Worm (Caenorhabditis elegans) whole organism, L2 larva: ENCODE data around the gene cyn-6.

Experiments
- C34F6.9 ChIP-seq: fragments of 150-350 bp; optimal IDR thresholded peaks from 2 replicates; lab custom pipeline; 2014; ENCODE audit warnings: missing biosample characterization, missing genetic modification characterization
- F13H6.1 ChIP-seq: sonication (generic microtip); optimal IDR thresholded peaks from 2 replicates; lab custom pipeline; 2016; ENCODE audit warnings: missing genetic modification characterization, missing compliant biosample characterization
- R02D3.7 ChIP-seq: fragments of 150-350 bp; optimal IDR thresholded peaks from 2 replicates; lab custom pipeline; 2014; ENCODE audit warnings: missing biosample characterization, missing genetic modification characterization
- ZK546.5 ChIP-seq: sonication (generic microtip); optimal IDR thresholded peaks from 2 replicates; lab custom pipeline; 2017; ENCODE audit warnings: missing biosample characterization, missing genetic modification characterization
- alr-1 ChIP-seq: fragments of 150-350 bp; optimal IDR thresholded peaks from 2 replicates; lab custom pipeline; 2014; ENCODE audit warnings: missing biosample characterization, missing genetic modification characterization
- aly-2 ChIP-seq: fragments of 150-350 bp; optimal IDR thresholded peaks from 2 replicates; lab custom pipeline; 2014; ENCODE audit warnings: missing biosample characterization, missing genetic modification characterization
- blmp-1 ChIP-seq: sonication (generic microtip); optimal IDR thresholded peaks from 2 replicates; lab custom pipeline; 2017; ENCODE audit warnings: missing genetic modification characterization, mild to moderate bottlenecking, missing compliant biosample characterization, antibody characterized with exemption, moderate library complexity; ENCODE audit not compliant: insufficient read depth
- ceh-16 ChIP-seq: fragments of 150-350 bp; optimal IDR thresholded peaks from 2 replicates; lab custom pipeline; 2014; ENCODE audit warnings: missing biosample characterization, missing genetic modification characterization
- ceh-82 ChIP-seq: fragments of 150-350 bp; optimal IDR thresholded peaks from 2 replicates; lab custom pipeline; 2014; ENCODE audit warnings: missing biosample characterization, missing genetic modification characterization
- crh-2 ChIP-seq: sonication (generic microtip); optimal IDR thresholded peaks from 2 replicates; lab custom pipeline; 2017; ENCODE audit warnings: missing biosample characterization, missing genetic modification characterization
- dmd-4 ChIP-seq: sonication (generic microtip); optimal IDR thresholded peaks from 2 replicates; lab custom pipeline; 2017; ENCODE audit warnings: missing biosample characterization, missing genetic modification characterization
- egl-27 ChIP-seq: sonication (generic microtip); optimal IDR thresholded peaks from 3 replicates; lab custom pipeline; 2017; ENCODE audit warnings: missing biosample characterization, missing genetic modification reagents, missing genetic modification characterization
- elt-1 ChIP-seq: fragments of 150-350 bp; optimal IDR thresholded peaks from 2 replicates; lab custom pipeline; 2014; ENCODE audit warnings: missing biosample characterization, missing genetic modification characterization
- elt-3 ChIP-seq: sonication (generic microtip); optimal IDR thresholded peaks from 2 replicates; lab custom pipeline; 2017; ENCODE audit warnings: missing biosample characterization, missing genetic modification characterization
- fos-1 ChIP-seq: fragments of 150-350 bp; optimal IDR thresholded peaks from 2 replicates; lab custom pipeline; 2014; ENCODE audit warnings: missing biosample characterization, missing genetic modification characterization
- lin-11 ChIP-seq: fragments of 150-350 bp; sonication (generic microtip); optimal IDR thresholded peaks from 2 replicates; lab custom pipeline; 2014; ENCODE audit warnings: missing biosample characterization, missing genetic modification characterization, inconsistent platforms, mixed read lengths
- lin-39 ChIP-seq: fragments of 150-350 bp; optimal IDR thresholded peaks from 2 replicates; lab custom pipeline; 2014; ENCODE audit warnings: missing biosample characterization, missing genetic modification reagents, missing genetic modification characterization
- lsy-2 ChIP-seq, 2 experiments: fragments of 150-350 bp in 1 of 2; sonication (generic microtip) in 1 of 2; optimal IDR thresholded peaks; 2 replicates each; lab custom pipeline; 2014 to 2017; ENCODE audit warnings: missing biosample characterization in 2 of 2, missing genetic modification characterization in 2 of 2
- mab-5 ChIP-seq: fragments of 150-350 bp; optimal IDR thresholded peaks from 2 replicates; lab custom pipeline; 2014; ENCODE audit warnings: missing biosample characterization, missing genetic modification characterization
- mbf-1 ChIP-seq: sonication (generic microtip); optimal IDR thresholded peaks from 2 replicates; lab custom pipeline; 2017; ENCODE audit warnings: missing biosample characterization, missing genetic modification characterization
- nhr-10 ChIP-seq: sonication (generic microtip); optimal IDR thresholded peaks from 2 replicates; lab custom pipeline; 2017; ENCODE audit warnings: missing biosample characterization, missing genetic modification characterization
- nhr-12 ChIP-seq: fragments of 150-350 bp; optimal IDR thresholded peaks from 2 replicates; lab custom pipeline; 2014; ENCODE audit warnings: missing biosample characterization, missing genetic modification characterization
- nhr-129 ChIP-seq: fragments of 150-350 bp; optimal IDR thresholded peaks from 2 replicates; lab custom pipeline; 2014; ENCODE audit warnings: missing biosample characterization, missing genetic modification characterization
- nhr-21 ChIP-seq: fragments of 150-350 bp; optimal IDR thresholded peaks from 2 replicates; lab custom pipeline; 2014; ENCODE audit warnings: missing biosample characterization, missing genetic modification characterization
- nhr-23 ChIP-seq: fragments of 150-350 bp; optimal IDR thresholded peaks from 2 replicates; lab custom pipeline; 2014; ENCODE audit warnings: missing biosample characterization, missing genetic modification reagents, missing genetic modification characterization
- nhr-237 ChIP-seq: fragments of 150-350 bp; optimal IDR thresholded peaks from 2 replicates; lab custom pipeline; 2014; ENCODE audit warnings: missing biosample characterization, missing genetic modification characterization
- nhr-25 ChIP-seq: fragments of 150-350 bp; sonication (generic microtip); optimal IDR thresholded peaks from 3 replicates; lab custom pipeline; 2014; ENCODE audit warnings: missing biosample characterization, missing genetic modification characterization
- nhr-6 ChIP-seq: fragments of 150-350 bp; optimal IDR thresholded peaks from 2 replicates; lab custom pipeline; 2014; ENCODE audit warnings: missing biosample characterization, missing genetic modification characterization
- peb-1 ChIP-seq: fragments of 150-350 bp; optimal IDR thresholded peaks from 2 replicates; lab custom pipeline; 2014; ENCODE audit warnings: missing biosample characterization, missing genetic modification characterization
- sem-4 ChIP-seq: fragments of 150-350 bp; optimal IDR thresholded peaks from 2 replicates; lab custom pipeline; 2014; ENCODE audit warnings: missing biosample characterization, missing genetic modification reagents, missing genetic modification characterization
- skn-1 ChIP-seq: sonication (generic microtip); optimal IDR thresholded peaks from 2 replicates; lab custom pipeline; 2017; ENCODE audit warnings: missing biosample characterization, missing genetic modification characterization
- sma-3 ChIP-seq: sonication (generic microtip); optimal IDR thresholded peaks from 2 replicates; lab custom pipeline; 2016; ENCODE audit warnings: missing genetic modification reagents, missing genetic modification characterization, missing compliant biosample characterization
- sma-9 ChIP-seq, 2 experiments: fragments of 150-350 bp in 1 of 2; sonication (generic microtip) in 1 of 2; optimal IDR thresholded peaks; 2 replicates each; lab custom pipeline; 2014 to 2016; ENCODE audit warnings: missing genetic modification characterization in 2 of 2, mild to moderate bottlenecking in 1 of 2, missing biosample characterization in 1 of 2, missing compliant biosample characterization in 1 of 2, missing genetic modification reagents in 1 of 2, moderate library complexity in 1 of 2
- unc-39 ChIP-seq: fragments of 150-350 bp; optimal IDR thresholded peaks from 2 replicates; lab custom pipeline; 2014; ENCODE audit warnings: missing biosample characterization, missing genetic modification characterization
- unc-62 ChIP-seq: fragments of 150-350 bp; optimal IDR thresholded peaks from 2 replicates; lab custom pipeline; 2014; ENCODE audit warnings: missing biosample characterization, missing genetic modification reagents, missing genetic modification characterization
- ztf-11 ChIP-seq: sonication (generic microtip); optimal IDR thresholded peaks from 2 replicates; lab custom pipeline; 2017; ENCODE audit warnings: missing biosample characterization, missing genetic modification characterization
- ztf-4 ChIP-seq: fragments of 150-350 bp; optimal IDR thresholded peaks from 2 replicates; lab custom pipeline; 2014; ENCODE audit warnings: missing biosample characterization, missing genetic modification characterization

Gene cyn-6

DNA sequence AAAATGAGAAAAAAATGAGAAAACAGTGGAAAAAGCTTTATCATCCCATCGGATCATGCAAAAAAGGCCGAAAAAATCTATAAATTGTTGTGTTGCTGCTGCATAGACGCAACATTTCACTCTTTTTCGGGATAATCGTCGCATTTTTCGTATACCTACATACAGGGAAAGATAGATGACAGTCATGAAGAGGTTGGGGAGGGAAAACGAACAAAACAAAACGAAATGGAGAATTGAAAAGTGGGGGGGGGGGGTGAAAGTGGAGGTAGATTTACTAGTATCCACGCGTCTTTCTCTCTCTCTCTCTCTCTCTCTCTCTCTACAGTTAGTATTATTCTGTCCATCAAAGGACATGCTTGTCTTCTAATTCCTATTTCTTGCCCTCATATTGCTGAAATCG, 28.8 kb upstream of the cyn-6 start:
- no peak for TF ChIP-seq F13H6.1
- peak; percentile 7 for TF ChIP-seq blmp-1
- TF ChIP-seq nhr-12 (tag; lab: Kevin White, UChicago), result no peak
- no peak for TF ChIP-seq elt-3 (tag; lab: Kevin White, UChicago)
- no peak for TF ChIP-seq nhr-10 (tag; lab: Kevin White, UChicago)

DNA sequence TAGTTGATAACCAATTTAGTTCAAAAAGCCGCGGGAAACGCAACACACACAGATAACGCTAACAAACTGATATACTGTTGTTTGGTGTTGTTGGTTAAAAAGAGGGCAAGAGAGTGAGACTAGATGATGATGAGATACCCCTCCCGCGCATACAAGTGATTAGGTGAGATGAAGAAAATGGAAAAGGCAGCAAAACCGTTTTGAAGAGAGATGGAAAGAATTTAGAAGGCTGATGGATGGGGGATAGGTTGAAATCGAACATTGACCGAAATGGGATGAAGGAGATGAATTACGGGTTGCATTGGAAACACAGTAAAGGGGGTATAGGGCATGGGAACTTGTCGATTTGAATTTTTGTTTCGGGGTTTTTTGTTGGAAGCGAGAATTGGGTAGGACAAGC, 24.4 kb upstream of the cyn-6 start:
- TF ChIP-seq fos-1 (tag; lab: Kevin White, UChicago), result peak; percentile 0
- no peak for TF ChIP-seq unc-39
- no peak for TF ChIP-seq ztf-4 (tag; lab: Kevin White, UChicago)
- no peak for TF ChIP-seq nhr-23 (tag; lab: Kevin White, UChicago)
- no peak for TF ChIP-seq unc-62 (GFP tag; lab: Kevin White, UChicago)
- no peak for TF ChIP-seq ZK546.5 (tag; lab: Kevin White, UChicago)

DNA sequence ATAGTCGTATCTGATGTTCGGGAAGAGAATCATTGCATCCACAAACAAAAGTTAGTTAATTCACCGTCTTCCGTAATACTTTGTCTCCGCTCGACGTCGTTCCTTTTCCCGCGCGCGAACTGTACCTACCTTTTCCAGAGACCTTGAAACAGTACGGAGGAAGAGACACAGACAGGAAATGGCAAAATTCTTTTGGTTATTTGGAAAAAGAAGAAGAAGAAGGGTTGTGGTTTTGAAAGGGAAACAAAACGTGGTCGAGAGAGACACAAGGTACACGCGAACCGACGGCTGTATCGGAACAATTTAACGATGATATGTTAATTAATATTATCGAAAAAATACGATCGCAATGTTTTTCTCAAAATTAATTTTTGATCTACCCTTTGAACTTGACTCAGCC, 23.2 kb upstream of the cyn-6 start:
- peak; percentile 61 for TF ChIP-seq blmp-1
- no peak for TF ChIP-seq nhr-6 (tag; lab: Kevin White, UChicago)
- TF ChIP-seq, all 48 proteins: peak for 1

DNA sequence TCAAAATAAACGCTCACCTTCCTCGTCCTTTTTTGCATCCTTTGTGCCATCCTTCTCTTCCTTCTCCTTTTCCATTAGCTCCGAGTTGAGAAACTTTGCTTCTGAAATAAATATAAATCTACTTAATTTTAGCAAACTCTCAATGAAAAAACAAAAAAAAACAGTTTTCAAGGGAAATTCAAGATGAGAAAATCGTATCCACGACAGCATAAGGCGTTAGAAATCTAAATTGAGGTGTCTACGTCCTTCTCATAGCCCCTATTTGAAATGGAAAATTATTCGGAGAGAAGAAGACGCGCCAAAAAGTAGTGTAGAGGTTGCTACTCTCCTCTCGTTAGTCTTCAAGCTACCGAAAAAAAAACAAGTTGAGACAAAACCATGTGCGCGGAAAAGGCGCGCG, 20.9 kb upstream of the cyn-6 start, which contains the start of gene pat-12:
Gene pat-12, minus strand, starts transcription at position 101 of the 400 bp plus-strand sequence.
- TF ChIP-seq R02D3.7 (tag; lab: Kevin White, UChicago) (no peak), blmp-1 (no peak), ZK546.5 (tag; lab: Kevin White, UChicago) (no peak), fos-1 (tag; lab: Kevin White, UChicago) (no peak), unc-39 (no peak), nhr-10 (tag; lab: Kevin White, UChicago) (no peak), sem-4 (tag; lab: Kevin White, UChicago) (no peak), nhr-21 (tag; lab: Kevin White, UChicago) (no peak), sma-9 (GFP tag; optimal IDR thresholded peaks at IDR 0.05; lab: Kevin White, UChicago) (no peak), sma-9 (tag; optimal IDR thresholded peaks at IDR 0.05; lab: Kevin White, UChicago) (no peak), lin-39 (tag; lab: Kevin White, UChicago) (no peak), crh-2 (tag; lab: Kevin White, UChicago) (no peak), unc-62 (GFP tag; lab: Kevin White, UChicago) (no peak), ztf-11 (tag; lab: Kevin White, UChicago) (no peak)

DNA sequence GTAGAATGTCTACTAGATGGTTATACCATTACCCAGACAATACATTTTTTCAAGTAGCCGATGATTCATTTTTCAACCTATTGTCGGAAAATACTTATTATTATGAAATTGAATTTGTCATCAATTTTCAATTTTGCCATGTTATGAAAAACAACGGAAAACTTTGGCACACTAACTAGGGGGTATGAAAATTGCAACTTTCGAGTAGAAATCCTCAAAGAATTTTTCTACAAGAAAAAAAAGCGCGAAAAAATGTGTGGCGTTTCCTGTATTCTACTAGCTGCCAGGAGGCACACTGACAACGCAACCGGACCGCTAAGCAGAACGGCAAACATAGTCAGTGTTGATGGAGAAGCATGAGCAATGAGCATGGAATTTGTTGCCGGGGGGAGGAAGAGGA, 18.8 kb upstream of the cyn-6 start:
- no peak for TF ChIP-seq nhr-23 (tag; lab: Kevin White, UChicago)
- no peak for TF ChIP-seq nhr-237 (tag; lab: Kevin White, UChicago)
- no peak for TF ChIP-seq R02D3.7 (tag; lab: Kevin White, UChicago)
- no peak for TF ChIP-seq alr-1
- no peak for TF ChIP-seq mbf-1 (tag; lab: Kevin White, UChicago)
- no peak for TF ChIP-seq nhr-129 (tag; lab: Kevin White, UChicago)
- TF ChIP-seq skn-1 (tag; lab: Kevin White, UChicago), result no peak
- TF ChIP-seq sma-9 (GFP tag; optimal IDR thresholded peaks at IDR 0.05; lab: Kevin White, UChicago), result no peak
- no peak for TF ChIP-seq sma-9 (tag; optimal IDR thresholded peaks at IDR 0.05; lab: Kevin White, UChicago)
- no peak for TF ChIP-seq aly-2 (tag; lab: Kevin White, UChicago)
- no peak for TF ChIP-seq ztf-4 (tag; lab: Kevin White, UChicago)
- no peak for TF ChIP-seq lin-11 (tag; lab: Kevin White, UChicago)
- TF ChIP-seq nhr-12 (tag; lab: Kevin White, UChicago), result no peak

ce11 chrIII:757981-758380, 15.2 kb upstream of the cyn-6 start, which contains the start of gene T17H7.7:
TSS of gene T17H7.7 (minus strand) at chrIII:758081.
- no peak for TF ChIP-seq peb-1 (tag; lab: Kevin White, UChicago)
- TF ChIP-seq mab-5 (tag; lab: Kevin White, UChicago), result no peak
- no peak for TF ChIP-seq ceh-82 (tag; lab: Kevin White, UChicago)
- no peak for TF ChIP-seq C34F6.9
- TF ChIP-seq nhr-25 (tag; lab: Kevin White, UChicago), result no peak
- no peak for TF ChIP-seq mbf-1 (tag; lab: Kevin White, UChicago)
- no peak for TF ChIP-seq lsy-2 (tag; optimal IDR thresholded peaks at IDR 0.05; lab: Kevin White, UChicago)
- TF ChIP-seq ceh-16, result no peak
- no peak for TF ChIP-seq egl-27 (tag; lab: Kevin White, UChicago)
- TF ChIP-seq sma-3, result no peak
- no peak for TF ChIP-seq nhr-23 (tag; lab: Kevin White, UChicago)
- TF ChIP-seq elt-1 (tag; lab: Kevin White, UChicago), result no peak
- no peak for TF ChIP-seq dmd-4 (tag; lab: Kevin White, UChicago)
